Worm (Caenorhabditis elegans): Measurements from ENCODE around the gene C03A3.1.

DNA sequence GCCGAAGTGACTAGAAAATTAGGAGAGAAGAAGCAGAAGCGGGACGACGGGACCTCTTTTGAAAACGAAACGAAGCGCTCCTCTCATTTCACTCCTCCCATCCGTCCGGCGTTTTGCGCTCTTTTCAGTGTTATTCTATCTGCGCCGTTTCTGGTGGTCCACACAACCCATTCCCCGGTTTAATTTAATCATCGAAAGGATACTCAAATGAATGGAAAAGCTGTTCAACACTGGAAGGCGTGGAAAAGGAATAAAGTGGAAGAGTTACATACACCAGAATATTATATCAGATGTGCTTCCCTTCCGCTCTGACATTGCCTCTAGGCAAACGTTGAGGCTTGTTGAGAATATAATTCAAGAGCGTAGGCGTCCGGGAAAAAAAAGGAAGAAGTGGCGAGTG lies 12.1 kb upstream of the C03A3.1 start:
- TF ChIP-seq lir-3 (tag; optimal IDR thresholded peaks at IDR 0.05; ENCODE audit: poor library complexity) = no peak
- TF ChIP-seq lin-13 (GFP tag; optimal IDR thresholded peaks at IDR 0.05) = no peak
- TF ChIP-seq ceh-63 (GFP tag; optimal IDR thresholded peaks at IDR 0.05) = no peak
